Worm (Caenorhabditis elegans) whole organism, late embryonic: ENCODE data around the gene W02B12.12.

ENCODE experiments used
- K09A11.1 ChIP-seq: sonication (generic microtip); optimal IDR thresholded peaks from 2 replicates; lab custom pipeline; 2017; ENCODE audit warnings: antibody characterized with exemption, mild to moderate bottlenecking, missing genetic modification characterization, missing compliant biosample characterization; ENCODE audit not compliant: insufficient read depth
- lin-11 ChIP-seq: fragments of 200-800 bp; sonication (Bioruptor generic); optimal IDR thresholded peaks from 2 replicates; lab custom pipeline; 2018; ENCODE audit warnings: mild to moderate bottlenecking, missing genetic modification characterization, missing compliant biosample characterization
- nhr-11 ChIP-seq: fragments of 150-350 bp; optimal IDR thresholded peaks from 2 replicates; lab custom pipeline; 2014; ENCODE audit warnings: missing biosample characterization, missing genetic modification characterization
- pag-3 ChIP-seq: sonication (generic microtip); optimal IDR thresholded peaks from 2 replicates; lab custom pipeline; 2016; ENCODE audit warnings: missing compliant biosample characterization, missing genetic modification characterization, borderline replicate concordance
- pha-4 ChIP-seq: fragments of 150-350 bp; optimal IDR thresholded peaks from 2 replicates; lab custom pipeline; 2018; ENCODE audit warnings: missing biosample characterization, missing genetic modification reagents, missing genetic modification characterization
- pqm-1 ChIP-seq: sonication (generic microtip); optimal IDR thresholded peaks from 2 replicates; lab custom pipeline; 2016; ENCODE audit warnings: missing genetic modification characterization, missing compliant biosample characterization
- ztf-16 ChIP-seq: sonication (generic microtip); optimal IDR thresholded peaks from 2 replicates; lab custom pipeline; 2017; ENCODE audit warnings: missing genetic modification characterization, missing compliant biosample characterization

DNA sequence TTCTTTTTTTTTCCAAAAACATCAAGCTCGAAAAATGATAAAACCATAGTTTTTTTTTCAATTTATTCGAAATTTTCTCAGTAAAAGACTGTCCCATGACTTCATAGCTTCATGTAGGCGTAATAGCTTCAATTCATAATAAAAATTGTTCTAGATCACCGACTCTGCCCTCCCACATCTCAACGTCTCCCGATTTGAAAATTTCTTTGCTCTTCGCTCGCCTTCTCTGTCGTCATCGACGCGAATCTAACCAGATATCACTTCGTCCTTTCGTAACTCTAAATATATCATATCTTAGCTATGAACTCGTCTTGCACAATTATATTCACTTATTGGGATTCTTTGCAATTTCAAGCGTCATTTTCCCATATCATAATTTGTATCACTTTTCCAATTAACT, 35.8 kb upstream of the W02B12.12 start, which contains the start of gene srh-44:
- no peak for TF ChIP-seq pqm-1 (tag; lab: Kevin White, UChicago)
- TF ChIP-seq K09A11.1, result no peak
- TF ChIP-seq pag-3 (tag; lab: Kevin White, UChicago), result no peak
- no peak for TF ChIP-seq lin-11 (tag; lab: Kevin White, UChicago)
- no peak for TF ChIP-seq pha-4 (tag; lab: Kevin White, UChicago)
- no peak for TF ChIP-seq nhr-11 (tag; lab: Kevin White, UChicago)
- no peak for TF ChIP-seq ztf-16 (tag; lab: Kevin White, UChicago)
